Worm (Caenorhabditis elegans): ENCODE data around the gene msrp-4.
"Not testable (repeated sequence)": the region's sequence is repeated elsewhere in the genome, so short reads cannot be mapped to it uniquely, and the experiment has no call there.

msrp-4 gene

ce11 chrII:822730-823129 is at the start of gene msrp-4:
msrp-4 (minus strand) TSS chrII:822830.
- TF ChIP-seq peb-1 (tag; optimal IDR thresholded peaks at IDR 0.05); Y55F3AM.14 (GFP tag; optimal IDR thresholded peaks at IDR 0.05); fos-1 (tag; optimal IDR thresholded peaks at IDR 0.05): not testable (repeated sequence)

- TF ChIP-seq nhr-10 (tag; optimal IDR thresholded peaks at IDR 0.05) (no peak), R02D3.7 (tag; optimal IDR thresholded peaks at IDR 0.05) (no peak), crh-2 (tag; optimal IDR thresholded peaks at IDR 0.05) (no peak), ztf-1 (GFP tag; conservative IDR thresholded peaks at IDR 0.05) (no peak), Y55F3AM.14 (GFP tag; optimal IDR thresholded peaks at IDR 0.05) (no peak), nhr-77 (tag; optimal IDR thresholded peaks at IDR 0.05) (no peak), elt-1 (tag; optimal IDR thresholded peaks at IDR 0.05) (no peak), unc-55 (GFP tag; optimal IDR thresholded peaks at IDR 0.05) (no peak), nhr-237 (tag; optimal IDR thresholded peaks at IDR 0.05) (no peak), alr-1 (tag; optimal IDR thresholded peaks at IDR 0.05) (no peak), ama-1 (optimal IDR thresholded peaks at IDR 0.05) (no peak), F13H6.1 (tag; optimal IDR thresholded peaks at IDR 0.05) (no peak), lin-39 (tag; optimal IDR thresholded peaks at IDR 0.05) (no peak), lin-13 (GFP tag; optimal IDR thresholded peaks at IDR 0.05) (no peak), nhr-21 (tag; optimal IDR thresholded peaks at IDR 0.05) (no peak), blmp-1 (tag; optimal IDR thresholded peaks at IDR 0.05; ENCODE audit: insufficient read depth) (no peak)
Measured at ce11 chrII:869316-869715, 46.7 kb upstream of the msrp-4 start.

DNA sequence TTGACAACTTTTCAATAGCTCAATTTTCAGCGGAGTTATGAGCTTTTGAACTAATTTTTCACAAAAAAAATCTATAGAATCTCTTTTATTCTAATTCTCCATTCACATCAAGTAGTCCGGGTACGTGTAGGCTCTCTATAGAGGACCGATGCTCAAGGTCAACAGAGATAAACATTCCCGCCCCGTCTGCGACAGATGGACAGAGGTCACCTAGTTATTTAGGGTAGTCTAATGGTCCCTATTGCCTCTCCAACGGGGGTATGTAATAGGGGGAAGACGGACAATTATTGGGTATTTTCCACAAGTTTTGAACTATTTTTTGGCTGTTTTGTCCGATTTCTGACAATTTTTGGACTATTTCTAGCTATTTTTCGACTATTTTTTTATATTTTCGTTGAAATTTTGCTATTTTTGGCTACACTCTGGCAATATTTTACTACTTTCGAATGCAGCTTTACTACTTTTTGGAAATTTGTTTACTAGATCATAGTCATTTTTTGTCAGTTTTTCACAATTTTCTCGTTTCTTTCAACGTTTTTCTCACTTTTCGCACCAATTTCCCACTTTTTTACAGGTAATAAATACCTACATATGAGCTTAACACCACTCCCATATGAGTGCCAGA is 45.7 kb upstream of the msrp-4 start, which contains the start of gene fbxc-51:
Gene fbxc-51 (plus strand): TSS at position 575 of the 625 bp plus-strand sequence.
- TF ChIP-seq nhr-6 (tag; optimal IDR thresholded peaks at IDR 0.05) (no peak), mbf-1 (tag; optimal IDR thresholded peaks at IDR 0.05) (no peak), blmp-1 (tag; optimal IDR thresholded peaks at IDR 0.05; ENCODE audit: insufficient read depth) (no peak), nhr-10 (tag; optimal IDR thresholded peaks at IDR 0.05) (no peak), nhr-77 (tag; optimal IDR thresholded peaks at IDR 0.05) (no peak), aly-2 (tag; optimal IDR thresholded peaks at IDR 0.05) (no peak), unc-39 (tag; optimal IDR thresholded peaks at IDR 0.05) (no peak)

DNA sequence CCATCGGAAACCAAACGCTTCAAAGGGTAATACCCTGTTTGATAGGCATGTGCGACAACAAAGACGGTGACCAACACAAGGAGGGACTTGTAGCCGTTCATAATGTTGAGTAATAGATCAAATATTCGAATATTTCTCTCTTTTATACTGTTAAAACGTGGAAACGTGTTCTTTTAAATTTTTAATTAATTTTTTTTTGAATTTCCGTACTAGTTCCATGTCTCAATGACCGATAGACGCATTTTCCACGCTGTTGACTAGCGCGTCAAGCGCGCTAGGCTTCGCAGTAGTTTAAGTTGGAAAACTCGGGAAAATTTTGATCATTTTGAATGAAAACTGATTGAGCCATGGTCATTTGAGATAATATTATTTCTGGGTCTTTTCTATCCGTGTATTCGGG is 44.2 kb upstream of the msrp-4 start, which contains the start of gene Y46B2A.3:
Gene Y46B2A.3 (minus strand): TSS at position 101 of the 400 bp plus-strand sequence.
- TF ChIP-seq nhr-77 (tag; optimal IDR thresholded peaks at IDR 0.05) = no peak

- TF ChIP-seq lsy-2 (tag; optimal IDR thresholded peaks at IDR 0.05) (no peak), sma-3 (GFP tag; optimal IDR thresholded peaks at IDR 0.05) (no peak), skn-1 (tag; optimal IDR thresholded peaks at IDR 0.05) (no peak), egl-27 (tag; optimal IDR thresholded peaks at IDR 0.05) (no peak)
Measured at ce11 chrII:861564-861963, 38.9 kb upstream of the msrp-4 start, which contains the start of gene Y46B2A.4. Y46B2A.4 (plus strand) TSS chrII:861864.

ce11 chrII:850567-850966 is 27.9 kb upstream of the msrp-4 start, which contains the start of gene F28A10.5:
F28A10.5 (minus strand) TSS chrII:850667.
- not testable (repeated sequence) for TF ChIP-seq nhr-25 (tag; optimal IDR thresholded peaks at IDR 0.05); ceh-82 (tag; optimal IDR thresholded peaks at IDR 0.05); blmp-1 (tag; optimal IDR thresholded peaks at IDR 0.05; ENCODE audit: insufficient read depth)

- TF ChIP-seq R02D3.7 (tag; optimal IDR thresholded peaks at IDR 0.05) (no peak), blmp-1 (tag; optimal IDR thresholded peaks at IDR 0.05; ENCODE audit: insufficient read depth) (peak; percentile 20), mbf-1 (tag; optimal IDR thresholded peaks at IDR 0.05) (no peak), skn-1 (tag; optimal IDR thresholded peaks at IDR 0.05) (no peak), ceh-82 (tag; optimal IDR thresholded peaks at IDR 0.05) (no peak), nhr-11 (tag; optimal IDR thresholded peaks at IDR 0.05) (no peak), F13H6.1 (tag; optimal IDR thresholded peaks at IDR 0.05) (peak; percentile 83), lin-11 (tag; optimal IDR thresholded peaks at IDR 0.05) (no peak), nhr-129 (tag; optimal IDR thresholded peaks at IDR 0.05) (peak; percentile 82), ztf-4 (tag; optimal IDR thresholded peaks at IDR 0.05) (no peak), nhr-6 (tag; optimal IDR thresholded peaks at IDR 0.05) (peak; percentile 11), ama-1 (optimal IDR thresholded peaks at IDR 0.05) (peak; percentile 72), nhr-10 (tag; optimal IDR thresholded peaks at IDR 0.05) (no peak), crh-2 (tag; optimal IDR thresholded peaks at IDR 0.05) (peak; percentile 64), nhr-25 (tag; optimal IDR thresholded peaks at IDR 0.05) (no peak), nhr-21 (tag; optimal IDR thresholded peaks at IDR 0.05) (no peak), nhr-237 (tag; optimal IDR thresholded peaks at IDR 0.05) (no peak), ztf-1 (GFP tag; conservative IDR thresholded peaks at IDR 0.05) (no peak), peb-1 (tag; optimal IDR thresholded peaks at IDR 0.05) (no peak), C34F6.9 (tag; optimal IDR thresholded peaks at IDR 0.05) (peak; percentile 58), ztf-11 (tag; optimal IDR thresholded peaks at IDR 0.05) (no peak), sma-3 (GFP tag; optimal IDR thresholded peaks at IDR 0.05) (no peak), mdl-1 (tag; optimal IDR thresholded peaks at IDR 0.05) (peak; percentile 70 to 83), elt-1 (tag; optimal IDR thresholded peaks at IDR 0.05) (no peak), sma-9 (GFP tag; optimal IDR thresholded peaks at IDR 0.05) (peak; percentile 69), sma-9 (tag; optimal IDR thresholded peaks at IDR 0.05) (no peak), mab-5 (tag; optimal IDR thresholded peaks at IDR 0.05) (no peak)
Measured at ce11 chrII:848519-848918, 25.9 kb upstream of the msrp-4 start, which contains the start of the genes acdh-9 and F28A10.13. acdh-9 (minus strand) TSS chrII:848603. F28A10.13 (plus strand) TSS chrII:848812.
